Fruit fly (Drosophila melanogaster) whole organism, embryonic: ENCODE measurements around the gene CG6847.

Source experiments
- CG12659 ChIP-seq: fragments of 200-800 bp; sonication (Bioruptor generic); optimal IDR thresholded peaks from 3 replicates; lab custom pipeline; 2017; ENCODE audit warnings: mild to moderate bottlenecking, missing biosample characterization, missing genetic modification reagents, missing genetic modification characterization
- CG13287 ChIP-seq: fragments of 200-800 bp; sonication (Bioruptor generic); IDR thresholded peaks from 2 replicates; pipeline ENCODE4 v1.3.6; 2022; ENCODE audit warnings: missing biosample characterization, missing genetic modification characterization; ENCODE audit not compliant: partially characterized antibody
- CG13424 ChIP-seq: fragments of 200-800 bp; sonication (Bioruptor generic); optimal IDR thresholded peaks from 2 replicates; lab custom pipeline; 2019; ENCODE audit warnings: missing biosample characterization, mild to moderate bottlenecking, missing genetic modification characterization, moderate library complexity
- CG13894 ChIP-seq: fragments of 200-800 bp; sonication (Bioruptor generic); optimal IDR thresholded peaks from 3 replicates; lab custom pipeline; 2018; ENCODE audit warnings: missing biosample characterization, mild to moderate bottlenecking, missing genetic modification characterization, moderate library complexity
- CG15514 ChIP-seq: fragments of 200-800 bp; sonication (Bioruptor generic); optimal IDR thresholded peaks from 3 replicates; lab custom pipeline; 2017; ENCODE audit warnings: missing biosample characterization, missing genetic modification characterization, mild to moderate bottlenecking, moderate library complexity, missing genetic modification reagents
- CG1647 ChIP-seq: fragments of 200-800 bp; sonication (Bioruptor generic); optimal IDR thresholded peaks from 3 replicates; lab custom pipeline; 2016; ENCODE audit warnings: missing biosample characterization, missing genetic modification characterization
- CG16813 ChIP-seq: fragments of 200-800 bp; sonication (Bioruptor generic); IDR thresholded peaks from 3 replicates; pipeline ENCODE4 v1.3.6; 2022; ENCODE audit warnings: missing biosample characterization, missing genetic modification characterization; ENCODE audit not compliant: partially characterized antibody
- CG2116 ChIP-seq: fragments of 200-800 bp; sonication (Bioruptor generic); optimal IDR thresholded peaks from 3 replicates; lab custom pipeline; 2018; ENCODE audit warnings: missing biosample characterization, mild to moderate bottlenecking, missing genetic modification characterization
- CG30431 ChIP-seq: fragments of 200-800 bp; sonication (Bioruptor generic); optimal IDR thresholded peaks from 2 replicates; lab custom pipeline; 2017; ENCODE audit warnings: missing biosample characterization, missing genetic modification characterization
- CG3163 ChIP-seq: fragments of 200-800 bp; sonication (Bioruptor generic); optimal IDR thresholded peaks from 3 replicates; lab custom pipeline; 2016; ENCODE audit warnings: missing biosample characterization, missing genetic modification characterization
- CG3407 ChIP-seq: fragments of 200-800 bp; sonication (Bioruptor generic); optimal IDR thresholded peaks from 2 replicates; lab custom pipeline; 2018; ENCODE audit warnings: missing biosample characterization, mild to moderate bottlenecking, missing genetic modification characterization
- CG3995 ChIP-seq: fragments of 200-800 bp; sonication (Bioruptor generic); optimal IDR thresholded peaks from 3 replicates; lab custom pipeline; 2016; ENCODE audit warnings: missing biosample characterization, missing genetic modification characterization
- CG6791 ChIP-seq: fragments of 200-800 bp; sonication (Bioruptor generic); IDR thresholded peaks from 3 replicates; pipeline ENCODE4 v1.3.6; 2022; ENCODE audit warnings: missing biosample characterization, missing genetic modification characterization; ENCODE audit not compliant: partially characterized antibody
- CG9727 ChIP-seq: fragments of 200-800 bp; sonication (Bioruptor generic); optimal IDR thresholded peaks from 3 replicates; lab custom pipeline; 2017; ENCODE audit warnings: missing biosample characterization, mild to moderate bottlenecking, missing genetic modification characterization
- CG9932 ChIP-seq: fragments of 200-800 bp; sonication (Bioruptor generic); IDR thresholded peaks from 2 replicates; pipeline ENCODE4 v1.3.6; 2022; ENCODE audit warnings: missing biosample characterization, missing genetic modification characterization
- Camta ChIP-seq: fragments of 200-800 bp; sonication (Bioruptor generic); optimal IDR thresholded peaks from 2 replicates; lab custom pipeline; 2016; ENCODE audit warnings: missing biosample characterization, missing genetic modification characterization
- CoRest ChIP-seq: fragments of 200-800 bp; sonication (Bioruptor generic); optimal IDR thresholded peaks from 3 replicates; lab custom pipeline; 2018; ENCODE audit warnings: missing biosample characterization, mild to moderate bottlenecking, missing genetic modification characterization, moderate library complexity
- Dll ChIP-seq: fragments of 200-800 bp; sonication (Bioruptor generic); IDR thresholded peaks from 4 replicates; pipeline ENCODE4 v1.3.6; 2022; ENCODE audit warnings: missing biosample characterization, missing genetic modification characterization; ENCODE audit not compliant: partially characterized antibody
- Doc3 ChIP-seq: fragments of 200-800 bp; sonication (Bioruptor generic); IDR thresholded peaks from 3 replicates; pipeline ENCODE4 v1.3.6; 2022; ENCODE audit warnings: missing biosample characterization, missing genetic modification characterization; ENCODE audit not compliant: partially characterized antibody
- E2f2 ChIP-seq: fragments of 200-800 bp; sonication (Bioruptor generic); IDR thresholded peaks from 2 replicates; pipeline ENCODE4 v1.3.6; 2022; ENCODE audit warnings: missing biosample characterization, missing genetic modification characterization
- Gug ChIP-seq: fragments of 200-800 bp; sonication (Bioruptor generic); IDR thresholded peaks from 4 replicates; pipeline ENCODE4 v1.3.6; 2022; ENCODE audit warnings: missing biosample characterization, missing genetic modification characterization
- HLH4C ChIP-seq: fragments of 200-800 bp; sonication (Bioruptor generic); IDR thresholded peaks from 3 replicates; pipeline ENCODE4 v1.3.6; 2022; ENCODE audit warnings: missing biosample characterization, missing genetic modification characterization; ENCODE audit not compliant: partially characterized antibody
- HmgD ChIP-seq: fragments of 200-800 bp; sonication (Bioruptor generic); optimal IDR thresholded peaks from 3 replicates; lab custom pipeline; 2016; ENCODE audit warnings: missing biosample characterization, missing genetic modification characterization
- Hsf ChIP-seq: fragments of 200-800 bp; sonication (Bioruptor generic); optimal IDR thresholded peaks from 3 replicates; lab custom pipeline; 2016; ENCODE audit warnings: missing biosample characterization, missing genetic modification characterization
- Opbp ChIP-seq: fragments of 200-800 bp; sonication (Bioruptor generic); IDR thresholded peaks from 3 replicates; pipeline ENCODE4 v1.3.6; 2022; ENCODE audit warnings: missing biosample characterization, missing genetic modification characterization; ENCODE audit not compliant: partially characterized antibody
- Pdp1 ChIP-seq, 2 experiments: fragments of 200-800 bp; sonication (Bioruptor generic); optimal IDR thresholded peaks; 3 replicates each; lab custom pipeline; 2016; ENCODE audit warnings: missing biosample characterization in 2 of 2, missing genetic modification characterization in 2 of 2, mild to moderate bottlenecking in 1 of 2, moderate library complexity in 1 of 2
- Rfx ChIP-seq: fragments of 200-800 bp; sonication (Bioruptor generic); IDR thresholded peaks from 2 replicates; pipeline ENCODE4 v1.3.6; 2022; ENCODE audit warnings: missing biosample characterization, missing genetic modification characterization
- Sin3A ChIP-seq: fragments of >200 bp; optimal IDR thresholded peaks from 2 replicates; lab custom pipeline; 2018
- Sry-δ ChIP-seq: fragments of 200-800 bp; sonication (Bioruptor generic); optimal IDR thresholded peaks from 2 replicates; lab custom pipeline; 2016; ENCODE audit warnings: missing biosample characterization, missing genetic modification characterization
- Ssrp ChIP-seq: fragments of 200-800 bp; sonication (Bioruptor generic); optimal IDR thresholded peaks from 2 replicates; lab custom pipeline; 2018; ENCODE audit warnings: missing biosample characterization, mild to moderate bottlenecking, missing genetic modification characterization, moderate library complexity
- Tbp ChIP-seq: fragments of >200 bp; optimal IDR thresholded peaks from 2 replicates; lab custom pipeline; 2018; ENCODE audit warnings: missing biosample characterization, missing genetic modification characterization
- bcd ChIP-seq: fragments of 200-800 bp; sonication (Bioruptor generic); optimal IDR thresholded peaks from 2 replicates; lab custom pipeline; 2017; ENCODE audit warnings: missing biosample characterization, mild to moderate bottlenecking, missing genetic modification characterization
- corto ChIP-seq: fragments of 200-800 bp; sonication (Bioruptor generic); optimal IDR thresholded peaks from 2 replicates; lab custom pipeline; 2016; ENCODE audit warnings: missing biosample characterization, mild to moderate bottlenecking, missing genetic modification characterization, moderate library complexity
- dpn ChIP-seq, 2 experiments: fragments of 200-800 bp; sonication (Bioruptor generic); optimal IDR thresholded peaks; 3 replicates each; lab custom pipeline; 2016; ENCODE audit warnings: missing biosample characterization in 2 of 2, missing genetic modification characterization in 2 of 2
- exex ChIP-seq: fragments of 200-800 bp; sonication (Bioruptor generic); optimal IDR thresholded peaks from 4 replicates; lab custom pipeline; 2018; ENCODE audit warnings: missing biosample characterization, mild to moderate bottlenecking, missing genetic modification characterization, moderate library complexity
- fd64A ChIP-seq: fragments of 200-800 bp; sonication (Bioruptor generic); optimal IDR thresholded peaks from 3 replicates; lab custom pipeline; 2018; ENCODE audit warnings: missing biosample characterization, mild to moderate bottlenecking, missing genetic modification characterization
- gcm ChIP-seq: fragments of 200-800 bp; sonication (Bioruptor generic); optimal IDR thresholded peaks from 2 replicates; lab custom pipeline; 2019; ENCODE audit warnings: missing biosample characterization, mild to moderate bottlenecking, missing genetic modification characterization, moderate library complexity
- hkb ChIP-seq, 2 experiments: fragments of 200-800 bp in 1 of 2; fragments of >200 bp in 1 of 2; sonication (Bioruptor generic) in 1 of 2; IDR thresholded peaks in 1 of 2; optimal IDR thresholded peaks in 1 of 2; 2 replicates each; pipeline versions ENCODE4 v1.3.6 to Lab custom; 2017 to 2022; ENCODE audit warnings: missing biosample characterization in 1 of 2, missing genetic modification characterization in 1 of 2
- lbe ChIP-seq: fragments of 200-800 bp; sonication (Bioruptor generic); optimal IDR thresholded peaks from 2 replicates; lab custom pipeline; 2016; ENCODE audit warnings: missing biosample characterization, mild to moderate bottlenecking, missing genetic modification characterization
- maf-S ChIP-seq: fragments of 200-800 bp; sonication (Bioruptor generic); optimal IDR thresholded peaks from 2 replicates; lab custom pipeline; 2016; ENCODE audit warnings: missing biosample characterization, missing genetic modification characterization
- mam ChIP-seq: fragments of 200-800 bp; sonication (Bioruptor generic); optimal IDR thresholded peaks from 3 replicates; lab custom pipeline; 2016; ENCODE audit warnings: missing biosample characterization, missing genetic modification characterization
- nmo ChIP-seq: fragments of 200-800 bp; sonication (Bioruptor generic); optimal IDR thresholded peaks from 2 replicates; lab custom pipeline; 2018; ENCODE audit warnings: missing biosample characterization, mild to moderate bottlenecking, missing genetic modification characterization, moderate library complexity
- pfk ChIP-seq: fragments of 200-800 bp; sonication (Bioruptor generic); optimal IDR thresholded peaks from 2 replicates; lab custom pipeline; 2018; ENCODE audit warnings: missing biosample characterization, mild to moderate bottlenecking, missing genetic modification characterization, moderate library complexity
- pita ChIP-seq: fragments of 200-800 bp; sonication (Bioruptor generic); optimal IDR thresholded peaks from 2 replicates; lab custom pipeline; 2017; ENCODE audit warnings: missing biosample characterization, mild to moderate bottlenecking, missing genetic modification characterization
- sens ChIP-seq: fragments of 200-800 bp; sonication (Bioruptor generic); peaks from one replicate; lab custom pipeline; 2016; ENCODE audit warnings: missing biosample characterization, missing genetic modification characterization
- sna ChIP-seq: fragments of 200-800 bp; sonication (Bioruptor generic); IDR thresholded peaks from 2 replicates; pipeline ENCODE4 v1.3.6; 2022; ENCODE audit warnings: missing biosample characterization, missing genetic modification characterization; ENCODE audit not compliant: partially characterized antibody
- sob ChIP-seq: fragments of 200-800 bp; sonication (Bioruptor generic); IDR thresholded peaks from 2 replicates; pipeline ENCODE4 v1.3.6; 2022; ENCODE audit warnings: missing biosample characterization, missing genetic modification characterization
- tll ChIP-seq, 2 experiments: fragments of 200-800 bp in 1 of 2; fragments of >200 bp in 1 of 2; sonication (Bioruptor generic) in 1 of 2; optimal IDR thresholded peaks; 2 replicates each; lab custom pipeline; 2017 to 2019; ENCODE audit warnings: missing biosample characterization in 2 of 2, missing genetic modification characterization in 2 of 2, mild to moderate bottlenecking in 1 of 2, moderate library complexity in 1 of 2
- vnd ChIP-seq: fragments of 200-800 bp; sonication (Bioruptor generic); IDR thresholded peaks from 3 replicates; pipeline ENCODE4 v1.3.6; 2022; ENCODE audit warnings: missing biosample characterization, missing genetic modification characterization; ENCODE audit not compliant: partially characterized antibody

Gene CG6847

dm6 chrX:17887208-17887627 lies 24.0 kb upstream of the CG6847 start, which contains the start of gene mnb (continued):
- TF ChIP-seq gcm (GFP tag; lab: Kevin White, UChicago) (no peak), Sry-δ (GFP tag; lab: Kevin White, UChicago) (peak; percentile 96), fd64A (GFP tag; lab: Kevin White, UChicago) (no peak), Rfx (GFP tag; lab: Robert Waterston, UW) (peak; percentile 34; the same call in 1 of the 2 replicates), HmgD (GFP tag; lab: Kevin White, UChicago) (peak; percentile 29), pfk (no peak), hkb (optimal IDR thresholded peaks at IDR 0.05; lab: Kevin White, UChicago) (peak; percentile 85), hkb (GFP tag; IDR thresholded peaks at IDR 0.05; lab: Robert Waterston, UW) (no peak), bcd (peak; percentile 28), Camta (GFP tag; lab: Kevin White, UChicago) (no peak), CG13424 (tag; lab: Kevin White, UChicago) (peak; percentile 14), E2f2 (GFP tag; lab: Robert Waterston, UW) (peak; percentile 83), CG3163 (GFP tag; lab: Kevin White, UChicago) (peak; percentile 2), CG13287 (GFP tag; lab: Robert Waterston, UW) (peak; percentile 99), CG6791 (GFP tag; lab: Robert Waterston, UW) (peak; percentile 98), Ssrp (no peak), pita (GFP tag; lab: Kevin White, UChicago) (peak; percentile 88), Hsf (GFP tag; lab: Kevin White, UChicago) (peak; percentile 11), vnd (GFP tag; lab: Robert Waterston, UW) (peak; percentile 100), Pdp1 (GFP tag; optimal IDR thresholded peaks at IDR 0.05; lab: Kevin White, UChicago) (peak in 1 of 2 experiments; percentile 9), CG1647 (GFP tag; lab: Kevin White, UChicago) (peak; percentile 9), Gug (GFP tag; lab: Robert Waterston, UW) (peak; percentile 61; the same call in 2 of the 4 replicates), HLH4C (GFP tag; lab: Robert Waterston, UW) (peak; percentile 99), Doc3 (peak; percentile 99), Tbp (no peak), CG3407 (GFP tag; lab: Kevin White, UChicago) (no peak), exex (tag; lab: Kevin White, UChicago) (no peak), nmo (GFP tag; lab: Kevin White, UChicago) (peak; percentile 64), sens (GFP tag; lab: Kevin White, UChicago) (peak; percentile 91), CoRest (peak; percentile 55), maf-S (GFP tag; lab: Kevin White, UChicago) (no peak), lbe (peak; percentile 13), CG2116 (GFP tag; lab: Kevin White, UChicago) (peak; percentile 91), corto (GFP tag; lab: Kevin White, UChicago) (no peak), CG16813 (GFP tag; lab: Robert Waterston, UW) (peak; percentile 99), sob (GFP tag; lab: Robert Waterston, UW) (0 out of 2 replicates have a peak, but pooled peaks have one; percentile 30), CG9932 (GFP tag; lab: Robert Waterston, UW) (peak; percentile 72), mam (GFP tag; lab: Kevin White, UChicago) (peak; percentile 48), CG30431 (GFP tag; lab: Kevin White, UChicago) (no peak), CG9727 (GFP tag; lab: Kevin White, UChicago) (no peak), Dll (GFP tag; lab: Robert Waterston, UW) (peak; percentile 99), Opbp (GFP tag; lab: Robert Waterston, UW) (peak; percentile 98), sna (GFP tag; lab: Robert Waterston, UW) (peak; percentile 99), CG12659 (GFP tag; lab: Kevin White, UChicago) (peak; percentile 68), CG13894 (tag; lab: Kevin White, UChicago) (peak; percentile 6), CG3995 (GFP tag; lab: Kevin White, UChicago) (no peak), CG15514 (GFP tag; lab: Kevin White, UChicago) (peak; percentile 52), Sin3A (peak; percentile 97), dpn (GFP tag; optimal IDR thresholded peaks at IDR 0.05; lab: Kevin White, UChicago) (peak in 1 of 2 experiments; percentile 16), tll (GFP tag; optimal IDR thresholded peaks at IDR 0.05; lab: Kevin White, UChicago) (no peak)
